Worm (Caenorhabditis elegans) whole organism, L4/young adult: ENCODE results near the gene E01G4.3.

ENCODE experiments used
- dao-5 ChIP-seq: sonication (generic microtip); optimal IDR thresholded peaks from 2 replicates; lab custom pipeline; 2016; ENCODE audit warnings: missing genotype, missing genetic modification characterization, moderate library complexity, missing compliant biosample characterization
- him-1 ChIP-seq: sonication (generic microtip); optimal IDR thresholded peaks from 2 replicates; lab custom pipeline; 2016; ENCODE audit warnings: missing genotype, missing genetic modification reagents, missing genetic modification characterization, missing compliant biosample characterization

- TF ChIP-seq dao-5 (tag; lab: Kevin White, UChicago) (no peak), him-1 (no peak)
These were observed 36.0 kb upstream of the E01G4.3 start for ce11 chrII:13505386-13505785.
